Worm (Caenorhabditis elegans) whole organism, L1 larva: ENCODE results near the gene C24D10.2.
A peak's percentile ranks its signal among the peaks of the same experiment; 100 is the strongest.

Experiments
- C04F5.9 ChIP-seq: sonication (generic microtip); optimal IDR thresholded peaks from 2 replicates; lab custom pipeline; 2016; ENCODE audit warnings: missing genetic modification characterization, missing compliant biosample characterization
- C34B4.2 ChIP-seq: sonication (generic microtip); optimal IDR thresholded peaks from 2 replicates; lab custom pipeline; 2017; ENCODE audit warnings: mild to moderate bottlenecking, missing genetic modification characterization, missing compliant biosample characterization
- F16B12.6 ChIP-seq: fragments of 150-350 bp; optimal IDR thresholded peaks from 2 replicates; lab custom pipeline; 2014; ENCODE audit warnings: missing biosample characterization, missing genetic modification characterization
- aha-1 ChIP-seq: fragments of 150-350 bp; optimal IDR thresholded peaks from 2 replicates; lab custom pipeline; 2014; ENCODE audit warnings: missing biosample characterization, missing genetic modification characterization
- blmp-1 ChIP-seq: fragments of 150-350 bp; optimal IDR thresholded peaks from 2 replicates; lab custom pipeline; 2014; ENCODE audit warnings: missing biosample characterization, missing genetic modification characterization
- ces-1 ChIP-seq: fragments of 150-350 bp; optimal IDR thresholded peaks from 2 replicates; lab custom pipeline; 2014; ENCODE audit warnings: missing biosample characterization, missing genetic modification reagents, missing genetic modification characterization
- dsc-1 ChIP-seq: sonication (generic microtip); optimal IDR thresholded peaks from 2 replicates; lab custom pipeline; 2016; ENCODE audit warnings: mild to moderate bottlenecking, missing genetic modification characterization, missing compliant biosample characterization
- efl-1 ChIP-seq, 4 experiments: fragments of 150-350 bp; optimal IDR thresholded peaks in 3 of 4; peaks in 1 of 4; 1 replicate in 1 of 4; 2 replicates in 3 of 4; lab custom pipeline; 2014; ENCODE audit warnings: missing biosample characterization in 2 of 4, missing genetic modification characterization in 2 of 4, missing genetic modification reagents in 2 of 4
- efl-3 ChIP-seq: fragments of 200-800 bp; sonication (Bioruptor generic); optimal IDR thresholded peaks from 2 replicates; lab custom pipeline; 2018; ENCODE audit warnings: mild to moderate bottlenecking, missing genetic modification characterization, missing compliant biosample characterization
- egl-13 ChIP-seq: sonication (generic microtip); optimal IDR thresholded peaks from 2 replicates; lab custom pipeline; 2016; ENCODE audit warnings: missing genotype, missing genetic modification reagents, missing genetic modification characterization, missing compliant biosample characterization
- ets-5 ChIP-seq: fragments of 200-800 bp; sonication (Bioruptor generic); IDR thresholded peaks from 2 replicates; pipeline ENCODE4 v1.3.6; 2022; ENCODE audit warnings: missing genetic modification characterization, missing compliant biosample characterization
- fkh-4 ChIP-seq: sonication (generic microtip); optimal IDR thresholded peaks from 2 replicates; lab custom pipeline; 2016; ENCODE audit warnings: missing compliant biosample characterization, missing genetic modification characterization, borderline replicate concordance
- fkh-8 ChIP-seq: sonication (generic microtip); optimal IDR thresholded peaks from 2 replicates; lab custom pipeline; 2016; ENCODE audit warnings: mild to moderate bottlenecking, missing genetic modification characterization, missing compliant biosample characterization
- fos-1 ChIP-seq: fragments of 150-350 bp; optimal IDR thresholded peaks from 2 replicates; lab custom pipeline; 2014; ENCODE audit warnings: missing biosample characterization, missing genetic modification characterization
- hlh-17 ChIP-seq: fragments of 200-800 bp; sonication (Bioruptor generic); optimal IDR thresholded peaks from 2 replicates; lab custom pipeline; 2018; ENCODE audit warnings: missing genetic modification characterization, mild to moderate bottlenecking, missing compliant biosample characterization, moderate library complexity, borderline replicate concordance
- hlh-4 ChIP-seq: sonication (generic microtip); optimal IDR thresholded peaks from 2 replicates; lab custom pipeline; 2016; ENCODE audit warnings: mild to moderate bottlenecking, missing genetic modification characterization, missing compliant biosample characterization
- hpl-2 ChIP-seq: fragments of 150-350 bp; optimal IDR thresholded peaks from 2 replicates; lab custom pipeline; 2014; ENCODE audit warnings: missing biosample characterization, missing genetic modification reagents, missing genetic modification characterization
- irx-1 ChIP-seq: sonication (generic microtip); optimal IDR thresholded peaks from 2 replicates; lab custom pipeline; 2016; ENCODE audit warnings: missing genetic modification characterization, missing compliant biosample characterization
- jun-1 ChIP-seq: fragments of 150-350 bp; optimal IDR thresholded peaks from 2 replicates; lab custom pipeline; 2014; ENCODE audit warnings: missing biosample characterization, missing genetic modification reagents, missing genetic modification characterization
- lin-35 ChIP-seq, 2 experiments: fragments of 150-350 bp; optimal IDR thresholded peaks; 2 replicates each; lab custom pipeline; 2014; ENCODE audit warnings: missing biosample characterization in 2 of 2, missing genetic modification characterization in 2 of 2, missing genetic modification reagents in 2 of 2
- lin-39 ChIP-seq: fragments of 150-350 bp; optimal IDR thresholded peaks from 2 replicates; lab custom pipeline; 2014; ENCODE audit warnings: missing biosample characterization, missing genetic modification reagents, missing genetic modification characterization
- lsy-2 ChIP-seq, 2 experiments: fragments of 150-350 bp; optimal IDR thresholded peaks; 2 replicates each; lab custom pipeline; 2014; ENCODE audit warnings: missing biosample characterization in 2 of 2, missing genetic modification characterization in 2 of 2
- mdl-1 ChIP-seq, 2 experiments: fragments of 150-350 bp; optimal IDR thresholded peaks; 2 replicates each; lab custom pipeline; 2014 to 2017; ENCODE audit warnings: missing biosample characterization in 2 of 2, missing genetic modification characterization in 2 of 2, inconsistent platforms in 1 of 2
- mep-1 ChIP-seq: fragments of 150-350 bp; optimal IDR thresholded peaks from 2 replicates; lab custom pipeline; 2014; ENCODE audit warnings: missing biosample characterization, missing genetic modification characterization
- nhr-12 ChIP-seq: sonication (generic microtip); optimal IDR thresholded peaks from 2 replicates; lab custom pipeline; 2017; ENCODE audit warnings: missing biosample characterization, missing genetic modification characterization
- nhr-19 ChIP-seq: fragments of 200-800 bp; sonication (Bioruptor generic); conservative IDR thresholded peaks from 2 replicates; pipeline ENCODE4 v1.3.6; 2022; ENCODE audit warnings: missing genetic modification characterization, missing compliant biosample characterization
- nhr-20 ChIP-seq: sonication (generic microtip); optimal IDR thresholded peaks from 2 replicates; lab custom pipeline; 2016; ENCODE audit warnings: mild to moderate bottlenecking, missing genetic modification characterization, missing compliant biosample characterization
- nhr-47 ChIP-seq: sonication (generic microtip); optimal IDR thresholded peaks from 2 replicates; lab custom pipeline; 2016; ENCODE audit warnings: mild to moderate bottlenecking, missing genetic modification characterization, moderate library complexity, missing compliant biosample characterization
- nhr-71 ChIP-seq: sonication (generic microtip); optimal IDR thresholded peaks from 2 replicates; lab custom pipeline; 2016; ENCODE audit warnings: mild to moderate bottlenecking, missing genetic modification characterization, moderate library complexity, missing compliant biosample characterization
- nhr-76 ChIP-seq: sonication (generic microtip); optimal IDR thresholded peaks from 2 replicates; lab custom pipeline; 2017; ENCODE audit warnings: missing biosample characterization, missing genetic modification characterization
- nhr-85 ChIP-seq: sonication (generic microtip); peaks from one replicate; lab custom pipeline; 2016; ENCODE audit warnings: missing genetic modification characterization, inconsistent platforms, missing compliant biosample characterization
- nhr-90 ChIP-seq: sonication (generic microtip); optimal IDR thresholded peaks from 2 replicates; lab custom pipeline; 2016; ENCODE audit warnings: mild to moderate bottlenecking, missing genetic modification characterization, missing compliant biosample characterization; ENCODE audit not compliant: poor library complexity
- pax-3 ChIP-seq: fragments of 200-800 bp; sonication (Bioruptor generic); optimal IDR thresholded peaks from 2 replicates; lab custom pipeline; 2018; ENCODE audit warnings: mild to moderate bottlenecking, missing genetic modification characterization, moderate library complexity, missing compliant biosample characterization
- snpc-4 ChIP-seq: fragments of 150-350 bp; optimal IDR thresholded peaks from 2 replicates; lab custom pipeline; 2014; ENCODE audit warnings: missing biosample characterization, missing genetic modification characterization
- sox-4 ChIP-seq: sonication (generic microtip); optimal IDR thresholded peaks from 2 replicates; lab custom pipeline; 2016; ENCODE audit warnings: missing genetic modification characterization, missing compliant biosample characterization
- sptf-1 ChIP-seq: fragments of 150-350 bp; optimal IDR thresholded peaks from 2 replicates; lab custom pipeline; 2014; ENCODE audit warnings: missing biosample characterization, missing genetic modification characterization
- sup-37 ChIP-seq: fragments of 200-800 bp; sonication (Bioruptor generic); optimal IDR thresholded peaks from 2 replicates; lab custom pipeline; 2018; ENCODE audit warnings: mild to moderate bottlenecking, missing genetic modification characterization, missing compliant biosample characterization
- swsn-7 ChIP-seq: sonication (generic microtip); optimal IDR thresholded peaks from 2 replicates; lab custom pipeline; 2016; ENCODE audit warnings: missing genetic modification characterization, missing compliant biosample characterization
- tbx-2 ChIP-seq: sonication (generic microtip); optimal IDR thresholded peaks from 2 replicates; lab custom pipeline; 2016; ENCODE audit warnings: missing genetic modification characterization, missing compliant biosample characterization
- unc-130 ChIP-seq: fragments of 150-350 bp; optimal IDR thresholded peaks from 2 replicates; lab custom pipeline; 2017; ENCODE audit warnings: missing biosample characterization, missing genetic modification characterization, inconsistent platforms

The C24D10.2 gene

ce11 chrIV:5188051-5188450 is 24.9 kb downstream of the C24D10.2 start (continued):
- peak; percentile 40 for TF ChIP-seq tbx-2 (tag; lab: Kevin White, UChicago)
- TF ChIP-seq nhr-90 (tag; lab: Kevin White, UChicago): peak; percentile 29
- no peak for TF ChIP-seq pax-3 (tag; lab: Kevin White, UChicago)
- TF ChIP-seq nhr-71 (tag; lab: Kevin White, UChicago): peak; percentile 58
- TF ChIP-seq nhr-19 (GFP tag; lab: Robert Waterston, UW): peak; percentile 23
- TF ChIP-seq mep-1 (tag; lab: Kevin White, UChicago): no peak
- TF ChIP-seq swsn-7 (tag; lab: Kevin White, UChicago): peak; percentile 29
- no peak for TF ChIP-seq unc-130
- no peak for TF ChIP-seq nhr-76
- TF ChIP-seq nhr-85 (tag; lab: Kevin White, UChicago): peak; percentile 75
- TF ChIP-seq C04F5.9: no peak
- TF ChIP-seq irx-1 (tag; lab: Kevin White, UChicago): peak; percentile 62
- TF ChIP-seq ets-5 (GFP tag; lab: Robert Waterston, UW): no peak
- peak; percentile 58 for TF ChIP-seq blmp-1 (tag; lab: Kevin White, UChicago)
- peak; percentile 21 for TF ChIP-seq egl-13 (tag; lab: Kevin White, UChicago)
- no peak for TF ChIP-seq F16B12.6 (tag; lab: Kevin White, UChicago)
- TF ChIP-seq nhr-12 (tag; lab: Kevin White, UChicago): no peak
- no peak for TF ChIP-seq snpc-4
- TF ChIP-seq lin-39 (tag; lab: Kevin White, UChicago): peak; percentile 23
- no peak for TF ChIP-seq ces-1 (GFP tag; lab: Kevin White, UChicago)
- TF ChIP-seq lin-35 (GFP tag; optimal IDR thresholded peaks at IDR 0.05; lab: Kevin White, UChicago): peak; percentile 73 to 79
- TF ChIP-seq efl-1 (optimal IDR thresholded peaks at IDR 0.05; lab: Kevin White, UChicago): peak; percentile 87
- TF ChIP-seq efl-1 (GFP tag; optimal IDR thresholded peaks at IDR 0.05 in 1 of 2; lab: Kevin White, UChicago): peak; percentile 86 to 98

DNA sequence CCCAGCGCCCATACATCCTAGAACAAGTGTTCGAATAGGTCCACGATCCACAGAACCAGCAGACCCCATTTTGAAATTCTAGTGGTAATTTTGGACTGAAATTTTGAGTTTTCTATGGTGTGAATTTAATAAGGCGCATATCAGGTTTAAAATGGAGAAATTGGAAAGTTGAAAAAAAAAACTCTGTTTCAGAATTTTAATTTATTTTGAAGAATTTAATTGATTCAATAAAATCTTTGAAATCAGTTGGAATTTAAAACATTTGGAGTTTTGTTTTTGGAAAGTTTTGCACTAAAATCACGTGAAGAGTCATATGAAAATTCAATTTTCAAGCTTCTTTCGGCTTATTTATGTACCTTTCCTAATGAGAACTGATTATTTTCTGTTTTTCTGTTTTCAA is 32.4 kb downstream of the C24D10.2 start, which contains the start of gene gpa-18:
gpa-18 (minus strand) TSS at position 101 of the 400 bp plus-strand sequence.
- no peak for TF ChIP-seq sptf-1 (tag; lab: Kevin White, UChicago)
- TF ChIP-seq nhr-47 (tag; lab: Kevin White, UChicago): no peak
- TF ChIP-seq egl-13 (tag; lab: Kevin White, UChicago): no peak

DNA sequence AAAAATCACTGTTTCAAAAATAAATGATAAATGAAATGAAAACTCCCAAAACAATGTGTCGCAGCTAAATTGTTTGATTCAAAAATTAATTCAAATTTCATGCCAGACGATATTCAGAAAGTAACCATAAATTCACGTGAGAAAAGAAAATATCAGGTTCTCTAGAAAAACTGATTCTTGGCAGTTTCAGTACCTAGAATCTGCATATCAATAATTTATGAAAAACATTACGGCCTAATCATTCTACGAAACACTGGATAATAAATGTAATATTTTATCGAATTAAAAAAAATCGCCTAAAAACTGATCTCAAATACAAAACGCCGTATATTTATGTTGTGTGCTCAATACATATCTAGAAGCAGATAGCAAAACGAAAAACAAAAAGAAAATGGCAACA is 37.7 kb downstream of the C24D10.2 start:
- TF ChIP-seq efl-3: no peak
- no peak for TF ChIP-seq nhr-85 (tag; lab: Kevin White, UChicago)
- no peak for TF ChIP-seq hpl-2
- TF ChIP-seq nhr-71 (tag; lab: Kevin White, UChicago): peak; percentile 69
- TF ChIP-seq fkh-4 (tag; lab: Kevin White, UChicago): no peak
- no peak for TF ChIP-seq sup-37 (GFP tag; lab: Kevin White, UChicago)
- no peak for TF ChIP-seq blmp-1 (tag; lab: Kevin White, UChicago)
- TF ChIP-seq lin-39 (tag; lab: Kevin White, UChicago): no peak
- no peak for TF ChIP-seq nhr-20 (tag; lab: Kevin White, UChicago)
- no peak for TF ChIP-seq unc-130
- no peak for TF ChIP-seq sox-4 (tag; lab: Kevin White, UChicago)
- peak; percentile 81 for TF ChIP-seq fkh-8 (tag; lab: Kevin White, UChicago)
- TF ChIP-seq jun-1: no peak
- TF ChIP-seq hlh-4 (tag; lab: Kevin White, UChicago): peak; percentile 36
- TF ChIP-seq egl-13 (tag; lab: Kevin White, UChicago): no peak
- no peak for TF ChIP-seq hlh-17 (GFP tag; lab: Kevin White, UChicago)
- no peak for TF ChIP-seq fos-1
- no peak for TF ChIP-seq snpc-4
- no peak for TF ChIP-seq aha-1
- peak; percentile 60 for TF ChIP-seq nhr-47 (tag; lab: Kevin White, UChicago)
- TF ChIP-seq lsy-2 (tag; optimal IDR thresholded peaks at IDR 0.05; lab: Kevin White, UChicago): peak in 1 of 2 experiments; percentile 38
- no peak for TF ChIP-seq mdl-1 (tag; optimal IDR thresholded peaks at IDR 0.05; lab: Kevin White, UChicago)
- TF ChIP-seq dsc-1 (tag; lab: Kevin White, UChicago): peak; percentile 20
- no peak for TF ChIP-seq C34B4.2
- TF ChIP-seq, all 84 proteins: peak for 6
